Worm (Caenorhabditis elegans) whole organism, young adult: Measurements from ENCODE around the gene F09A5.2.

Source experiments
- D2030.7 ChIP-seq: fragments of 200-800 bp; sonication (Bioruptor generic); IDR thresholded peaks from 2 replicates; pipeline ENCODE4 v1.3.6; 2022; ENCODE audit warnings: missing genetic modification reagents, missing genetic modification characterization, missing compliant biosample characterization
- F33H1.4 ChIP-seq: fragments of 200-800 bp; sonication (Bioruptor generic); IDR thresholded peaks from 2 replicates; pipeline ENCODE4 v1.3.6; 2022; ENCODE audit warnings: missing genetic modification reagents, missing genetic modification characterization, missing compliant biosample characterization
- F37B4.10 ChIP-seq: fragments of 200-800 bp; sonication (Bioruptor generic); IDR thresholded peaks from 2 replicates; pipeline ENCODE4 v1.3.6; 2022; ENCODE audit warnings: missing genetic modification characterization, missing compliant biosample characterization
- F49E8.2 ChIP-seq: sonication (generic microtip); optimal IDR thresholded peaks from 3 replicates; lab custom pipeline; 2017; ENCODE audit warnings: missing genetic modification characterization, mild to moderate bottlenecking, missing compliant biosample characterization, antibody characterized with exemption, moderate library complexity; ENCODE audit not compliant: insufficient read depth
- K11D2.4 ChIP-seq: fragments of 200-800 bp; sonication (Bioruptor generic); IDR thresholded peaks from 2 replicates; pipeline ENCODE4 v1.3.6; 2022; ENCODE audit warnings: missing genetic modification reagents, missing genetic modification characterization, missing compliant biosample characterization
- K12H6.12 ChIP-seq: fragments of 200-800 bp; sonication (Bioruptor generic); optimal IDR thresholded peaks from 2 replicates; lab custom pipeline; 2018; ENCODE audit warnings: mild to moderate bottlenecking, missing genetic modification characterization, missing compliant biosample characterization
- Y53F4B.3 ChIP-seq: fragments of 200-800 bp; sonication (Bioruptor generic); IDR thresholded peaks from 2 replicates; pipeline ENCODE4 v1.3.6; 2022; ENCODE audit warnings: missing genetic modification reagents, missing genetic modification characterization, missing compliant biosample characterization
- Y95B8A.8 ChIP-seq: fragments of 200-800 bp; sonication (Bioruptor generic); IDR thresholded peaks from 2 replicates; pipeline ENCODE4 v1.3.6; 2022; ENCODE audit warnings: missing genetic modification reagents, missing genetic modification characterization, missing compliant biosample characterization
- ZK185.1 ChIP-seq: sonication (generic microtip); optimal IDR thresholded peaks from 2 replicates; lab custom pipeline; 2016; ENCODE audit warnings: mild to moderate bottlenecking, missing genetic modification characterization, missing compliant biosample characterization; ENCODE audit not compliant: poor library complexity, severe bottlenecking
- akir-1 ChIP-seq: fragments of 200-800 bp; sonication (Bioruptor generic); optimal IDR thresholded peaks from 2 replicates; lab custom pipeline; 2018; ENCODE audit warnings: mild to moderate bottlenecking, missing genetic modification characterization, moderate library complexity, missing compliant biosample characterization
- atf-7 ChIP-seq: sonication (generic microtip); optimal IDR thresholded peaks from 2 replicates; lab custom pipeline; 2017; ENCODE audit warnings: mild to moderate bottlenecking, missing genetic modification characterization, missing compliant biosample characterization
- attf-3 ChIP-seq: fragments of 200-800 bp; sonication (Bioruptor generic); conservative IDR thresholded peaks from 2 replicates; pipeline ENCODE4 v1.3.6; 2022; ENCODE audit warnings: missing genetic modification reagents, missing genetic modification characterization, missing compliant biosample characterization
- cebp-1 ChIP-seq, 2 experiments: fragments of 200-800 bp in 1 of 2; sonication (Bioruptor generic) in 1 of 2; sonication (generic microtip) in 1 of 2; IDR thresholded peaks in 1 of 2; optimal IDR thresholded peaks in 1 of 2; 2 replicates each; pipeline versions ENCODE4 v1.3.6 to Lab custom; 2017 to 2022; ENCODE audit warnings: missing compliant biosample characterization in 2 of 2, missing genetic modification characterization in 2 of 2, mild to moderate bottlenecking in 1 of 2, missing genetic modification reagents in 1 of 2, moderate library complexity in 1 of 2
- ceh-27 ChIP-seq: fragments of 200-800 bp; sonication (Bioruptor generic); optimal IDR thresholded peaks from 2 replicates; lab custom pipeline; 2018; ENCODE audit warnings: mild to moderate bottlenecking, missing genetic modification characterization, moderate library complexity, missing compliant biosample characterization
- ceh-40 ChIP-seq: fragments of 200-800 bp; sonication (Bioruptor generic); IDR thresholded peaks from 2 replicates; pipeline ENCODE4 v1.3.6; 2022; ENCODE audit warnings: missing genetic modification characterization, missing compliant biosample characterization
- ceh-58 ChIP-seq: fragments of 200-800 bp; sonication (Bioruptor generic); IDR thresholded peaks from 2 replicates; pipeline ENCODE4 v1.3.6; 2022; ENCODE audit warnings: missing genetic modification characterization, missing compliant biosample characterization
- ceh-91 ChIP-seq: fragments of 200-800 bp; sonication (Bioruptor generic); IDR thresholded peaks from 2 replicates; pipeline ENCODE4 v1.3.6; 2022; ENCODE audit warnings: missing genetic modification reagents, missing genetic modification characterization, missing compliant biosample characterization
- egl-44 ChIP-seq: fragments of 200-800 bp; sonication (Bioruptor generic); IDR thresholded peaks from 2 replicates; pipeline ENCODE4 v1.3.6; 2022; ENCODE audit warnings: missing genetic modification reagents, missing genetic modification characterization, missing compliant biosample characterization
- him-1 ChIP-seq: sonication (generic microtip); optimal IDR thresholded peaks from 2 replicates; lab custom pipeline; 2016; ENCODE audit warnings: missing genotype, missing genetic modification reagents, missing genetic modification characterization, missing compliant biosample characterization
- let-526 ChIP-seq: fragments of 200-800 bp; sonication (Bioruptor generic); IDR thresholded peaks from 2 replicates; pipeline ENCODE4 v1.3.6; 2022; ENCODE audit warnings: missing genetic modification reagents, missing genetic modification characterization, missing compliant biosample characterization
- lin-54 ChIP-seq: fragments of 200-800 bp; sonication (Bioruptor generic); optimal IDR thresholded peaks from 2 replicates; lab custom pipeline; 2018; ENCODE audit warnings: mild to moderate bottlenecking, missing genetic modification characterization, missing compliant biosample characterization
- lsl-1 ChIP-seq: fragments of 200-800 bp; sonication (Bioruptor generic); optimal IDR thresholded peaks from 2 replicates; lab custom pipeline; 2018; ENCODE audit warnings: mild to moderate bottlenecking, missing genetic modification characterization, moderate library complexity, missing compliant biosample characterization
- madf-6 ChIP-seq: fragments of 200-800 bp; sonication (Bioruptor generic); IDR thresholded peaks from 2 replicates; pipeline ENCODE4 v1.3.6; 2022; ENCODE audit warnings: missing genetic modification reagents, missing genetic modification characterization, missing compliant biosample characterization
- nhr-80 ChIP-seq: sonication (generic microtip); optimal IDR thresholded peaks from 2 replicates; lab custom pipeline; 2016; ENCODE audit warnings: missing genetic modification characterization, missing compliant biosample characterization
- pha-4 ChIP-seq: fragments of 150-350 bp; sonication (generic microtip); optimal IDR thresholded peaks from 2 replicates; lab custom pipeline; 2014; ENCODE audit warnings: missing biosample characterization, missing genetic modification reagents, missing genetic modification characterization
- rcor-1 ChIP-seq: fragments of 200-800 bp; sonication (Bioruptor generic); IDR thresholded peaks from 2 replicates; pipeline ENCODE4 v1.3.6; 2022; ENCODE audit warnings: missing genetic modification reagents, missing genetic modification characterization, missing compliant biosample characterization
- sea-2 ChIP-seq: fragments of 200-800 bp; sonication (Bioruptor generic); IDR thresholded peaks from 2 replicates; pipeline ENCODE4 v1.3.6; 2022; ENCODE audit warnings: missing genetic modification characterization, missing compliant biosample characterization
- sptf-2 ChIP-seq: fragments of 200-800 bp; sonication (Bioruptor generic); optimal IDR thresholded peaks from 2 replicates; lab custom pipeline; 2018; ENCODE audit warnings: mild to moderate bottlenecking, missing genetic modification characterization, missing compliant biosample characterization
- tbx-9 ChIP-seq: sonication (generic microtip); optimal IDR thresholded peaks from 2 replicates; lab custom pipeline; 2016; ENCODE audit warnings: borderline replicate concordance, missing genetic modification characterization, inconsistent platforms, missing compliant biosample characterization
- unc-130 ChIP-seq: sonication (generic microtip); optimal IDR thresholded peaks from 2 replicates; lab custom pipeline; 2016; ENCODE audit warnings: missing genetic modification reagents, missing genetic modification characterization, missing compliant biosample characterization
- unc-62 ChIP-seq: fragments of 150-350 bp; optimal IDR thresholded peaks from 2 replicates; lab custom pipeline; 2014; ENCODE audit warnings: missing biosample characterization, missing genetic modification reagents, missing genetic modification characterization
- ztf-22 ChIP-seq: fragments of 200-800 bp; sonication (Bioruptor generic); optimal IDR thresholded peaks from 2 replicates; lab custom pipeline; 2018; ENCODE audit warnings: mild to moderate bottlenecking, missing genetic modification characterization, moderate library complexity, missing compliant biosample characterization
- ztf-25 ChIP-seq: fragments of 200-800 bp; sonication (Bioruptor generic); IDR thresholded peaks from 2 replicates; pipeline ENCODE4 v1.3.6; 2022; ENCODE audit warnings: missing genetic modification reagents, missing genetic modification characterization, missing compliant biosample characterization
- ztf-28 ChIP-seq: fragments of 200-800 bp; sonication (Bioruptor generic); IDR thresholded peaks from 2 replicates; pipeline ENCODE4 v1.3.6; 2022; ENCODE audit warnings: missing genetic modification reagents, missing genetic modification characterization, missing compliant biosample characterization

Gene F09A5.2

ce11 chrX:13169133-13169532 is 34.2 kb downstream of the F09A5.2 start:
- TF ChIP-seq akir-1 (GFP tag; lab: Kevin White, UChicago) = no peak
- peak; percentile 1 for TF ChIP-seq unc-62 (GFP tag; lab: Kevin White, UChicago)
- TF ChIP-seq cebp-1 (GFP tag; IDR thresholded peaks at IDR 0.05; lab: Robert Waterston, UW) = no peak
- peak; percentile 79 for TF ChIP-seq cebp-1 (tag; optimal IDR thresholded peaks at IDR 0.05; lab: Kevin White, UChicago)
- TF ChIP-seq madf-6 (GFP tag; lab: Robert Waterston, UW) = no peak
- TF ChIP-seq nhr-80 (tag; lab: Kevin White, UChicago) = no peak

ce11 chrX:13169975-13170374 is 35.1 kb downstream of the F09A5.2 start, which contains the start of gene mob-2:
Gene mob-2 (minus strand): TSS chrX:13170075.
- TF ChIP-seq ztf-28 (GFP tag; lab: Robert Waterston, UW) = no peak
- no peak for TF ChIP-seq ceh-58
- no peak for TF ChIP-seq lsl-1 (GFP tag; lab: Kevin White, UChicago)
- no peak for TF ChIP-seq attf-3 (GFP tag; lab: Robert Waterston, UW)
- no peak for TF ChIP-seq cebp-1 (GFP tag; IDR thresholded peaks at IDR 0.05; lab: Robert Waterston, UW)
- TF ChIP-seq cebp-1 (tag; optimal IDR thresholded peaks at IDR 0.05; lab: Kevin White, UChicago) = no peak
- TF ChIP-seq, all 124 proteins: peak for 0

ce11 chrX:13170804-13171203 is 35.9 kb downstream of the F09A5.2 start:
- TF ChIP-seq akir-1 (GFP tag; lab: Kevin White, UChicago) (no peak), let-526 (GFP tag; lab: Robert Waterston, UW) (no peak), F37B4.10 (GFP tag; lab: Robert Waterston, UW) (no peak), K11D2.4 (GFP tag; lab: Robert Waterston, UW) (no peak), tbx-9 (tag; lab: Kevin White, UChicago) (no peak), D2030.7 (no peak), pha-4 (tag; lab: Kevin White, UChicago) (no peak), sea-2 (no peak)
- TF ChIP-seq, all 124 proteins: peak for 0

ce11 chrX:13171206-13171605 is 36.3 kb downstream of the F09A5.2 start:
- no peak for TF ChIP-seq rcor-1 (GFP tag; lab: Robert Waterston, UW)
- TF ChIP-seq atf-7 (tag; lab: Kevin White, UChicago) = no peak
- TF ChIP-seq egl-44 (GFP tag; lab: Robert Waterston, UW) = no peak
- no peak for TF ChIP-seq F33H1.4
- TF ChIP-seq lsl-1 (GFP tag; lab: Kevin White, UChicago) = no peak
- no peak for TF ChIP-seq ztf-22 (GFP tag; lab: Kevin White, UChicago)
- peak; percentile 11 for TF ChIP-seq ceh-27 (GFP tag; lab: Kevin White, UChicago)
- TF ChIP-seq lin-54 = no peak
- TF ChIP-seq sptf-2 = no peak
- no peak for TF ChIP-seq ztf-25 (GFP tag; lab: Robert Waterston, UW)
- no peak for TF ChIP-seq Y53F4B.3 (GFP tag; lab: Robert Waterston, UW)
- no peak for TF ChIP-seq ZK185.1
- TF ChIP-seq K12H6.12 = peak; percentile 13
- TF ChIP-seq unc-130 = no peak
- no peak for TF ChIP-seq ceh-91
- no peak for TF ChIP-seq Y95B8A.8 (GFP tag; lab: Robert Waterston, UW)
- no peak for TF ChIP-seq him-1 (tag; lab: Kevin White, UChicago)

- TF ChIP-seq F49E8.2 (tag; lab: Kevin White, UChicago) = no peak
- no peak for TF ChIP-seq ceh-40
Measured at ce11 chrX:13174437-13174836, 39.5 kb downstream of the F09A5.2 start.
